Fruit fly (Drosophila melanogaster) whole organism, embryonic: Measurements from ENCODE around the gene Hmr.

Experiments used
- B-H1 ChIP-seq: fragments of 200-800 bp; sonication (Bioruptor generic); IDR thresholded peaks from 3 replicates; pipeline ENCODE4 v1.3.6; 2022; ENCODE audit warnings: missing biosample characterization, missing genetic modification characterization
- Bdp1 ChIP-seq: fragments of 200-800 bp; sonication (Bioruptor generic); optimal IDR thresholded peaks from 3 replicates; lab custom pipeline; 2016; ENCODE audit warnings: missing biosample characterization, missing genetic modification characterization
- CG10209 ChIP-seq: fragments of 200-800 bp; sonication (Bioruptor generic); optimal IDR thresholded peaks from 3 replicates; lab custom pipeline; 2017; ENCODE audit warnings: missing biosample characterization, mild to moderate bottlenecking, missing genetic modification characterization, missing genetic modification reagents
- CG11085 ChIP-seq: fragments of 200-800 bp; sonication (Bioruptor generic); IDR thresholded peaks from 2 replicates; pipeline ENCODE4 v1.3.6; 2022; ENCODE audit warnings: missing biosample characterization, missing genetic modification characterization
- CG11504 ChIP-seq: fragments of 200-800 bp; sonication (Bioruptor generic); optimal IDR thresholded peaks from 3 replicates; lab custom pipeline; 2019; ENCODE audit warnings: missing biosample characterization, mild to moderate bottlenecking, missing genetic modification characterization, moderate library complexity
- CG12299 ChIP-seq: fragments of 200-800 bp; sonication (Bioruptor generic); optimal IDR thresholded peaks from 2 replicates; lab custom pipeline; 2018; ENCODE audit warnings: missing biosample characterization, mild to moderate bottlenecking, missing genetic modification characterization
- CG13123 ChIP-seq: fragments of 200-800 bp; sonication (Bioruptor generic); optimal IDR thresholded peaks from 2 replicates; lab custom pipeline; 2016; ENCODE audit warnings: missing biosample characterization, missing genetic modification characterization
- CG1529 ChIP-seq: fragments of 200-800 bp; sonication (Bioruptor generic); optimal IDR thresholded peaks from 3 replicates; lab custom pipeline; 2018; ENCODE audit warnings: missing biosample characterization, missing genetic modification characterization
- CG16815 ChIP-seq: fragments of 200-800 bp; sonication (Bioruptor generic); optimal IDR thresholded peaks from 3 replicates; lab custom pipeline; 2017; ENCODE audit warnings: missing biosample characterization, mild to moderate bottlenecking, missing genetic modification characterization
- CG17385 ChIP-seq: fragments of 200-800 bp; sonication (Bioruptor generic); optimal IDR thresholded peaks from 3 replicates; lab custom pipeline; 2018; ENCODE audit warnings: missing biosample characterization, mild to moderate bottlenecking, missing genetic modification characterization
- CG18619 ChIP-seq: fragments of 200-800 bp; sonication (Bioruptor generic); optimal IDR thresholded peaks from 3 replicates; lab custom pipeline; 2017; ENCODE audit warnings: missing biosample characterization, mild to moderate bottlenecking, missing genetic modification characterization
- CG2120 ChIP-seq: fragments of 200-800 bp; sonication (Bioruptor generic); optimal IDR thresholded peaks from 3 replicates; lab custom pipeline; 2016; ENCODE audit warnings: missing biosample characterization, missing genetic modification characterization
- CG2712 ChIP-seq: fragments of 200-800 bp; optimal IDR thresholded peaks from 3 replicates; lab custom pipeline; 2019; ENCODE audit warnings: missing biosample characterization, mild to moderate bottlenecking, missing genetic modification characterization, moderate library complexity
- CG2889 ChIP-seq: fragments of 200-800 bp; sonication (Bioruptor generic); IDR thresholded peaks from 3 replicates; pipeline ENCODE4 v1.3.6; 2022; ENCODE audit warnings: missing biosample characterization, missing genetic modification characterization
- CG3995 ChIP-seq: fragments of 200-800 bp; sonication (Bioruptor generic); optimal IDR thresholded peaks from 3 replicates; lab custom pipeline; 2016; ENCODE audit warnings: missing biosample characterization, missing genetic modification characterization
- CG4328 ChIP-seq: fragments of 200-800 bp; sonication (Bioruptor generic); optimal IDR thresholded peaks from 3 replicates; lab custom pipeline; 2017; ENCODE audit warnings: missing biosample characterization, missing genetic modification reagents, missing genetic modification characterization
- CG4424 ChIP-seq: fragments of 200-800 bp; sonication (Bioruptor generic); optimal IDR thresholded peaks from 3 replicates; lab custom pipeline; 2016; ENCODE audit warnings: missing biosample characterization, missing genetic modification characterization
- CG7839 ChIP-seq: fragments of 200-800 bp; sonication (Bioruptor generic); optimal IDR thresholded peaks from 3 replicates; lab custom pipeline; 2018; ENCODE audit warnings: missing biosample characterization, mild to moderate bottlenecking, missing genetic modification characterization, moderate library complexity
- CG7963 ChIP-seq: fragments of 200-800 bp; sonication (Bioruptor generic); IDR thresholded peaks from 3 replicates; pipeline ENCODE4 v1.3.6; 2022; ENCODE audit warnings: missing biosample characterization, missing genetic modification characterization; ENCODE audit not compliant: partially characterized antibody
- CG7987 ChIP-seq: fragments of 200-800 bp; sonication (Bioruptor generic); optimal IDR thresholded peaks from 2 replicates; lab custom pipeline; 2018; ENCODE audit warnings: missing biosample characterization, mild to moderate bottlenecking, missing genetic modification characterization, moderate library complexity
- CG8290 ChIP-seq, 3 experiments: fragments of 200-800 bp; sonication (Bioruptor generic); optimal IDR thresholded peaks; 2 replicates each; lab custom pipeline; 2016 to 2019; ENCODE audit warnings: missing biosample characterization in 3 of 3, missing genetic modification characterization in 3 of 3, mild to moderate bottlenecking in 2 of 3, moderate library complexity in 1 of 3
- CG8478 ChIP-seq: fragments of >200 bp; optimal IDR thresholded peaks from 2 replicates; lab custom pipeline; 2018
- HLH4C ChIP-seq: fragments of 200-800 bp; sonication (Bioruptor generic); IDR thresholded peaks from 3 replicates; pipeline ENCODE4 v1.3.6; 2022; ENCODE audit warnings: missing biosample characterization, missing genetic modification characterization; ENCODE audit not compliant: partially characterized antibody
- Hey ChIP-seq: fragments of 200-800 bp; sonication (Bioruptor generic); optimal IDR thresholded peaks from 3 replicates; lab custom pipeline; 2018; ENCODE audit warnings: missing biosample characterization, mild to moderate bottlenecking, missing genetic modification characterization
- Nf-YC ChIP-seq: fragments of 200-800 bp; optimal IDR thresholded peaks from 3 replicates; lab custom pipeline; 2019; ENCODE audit warnings: missing biosample characterization, mild to moderate bottlenecking, missing genetic modification characterization, moderate library complexity
- PHDP ChIP-seq: fragments of 200-800 bp; sonication (Bioruptor generic); optimal IDR thresholded peaks from 3 replicates; lab custom pipeline; 2018; ENCODE audit warnings: missing biosample characterization, mild to moderate bottlenecking, missing genetic modification characterization, moderate library complexity
- amos ChIP-seq: fragments of 200-800 bp; sonication (Bioruptor generic); IDR thresholded peaks from 2 replicates; pipeline ENCODE4 v1.3.6; 2022; ENCODE audit warnings: missing biosample characterization, missing genetic modification characterization; ENCODE audit not compliant: partially characterized antibody
- bigmax ChIP-seq: fragments of 200-800 bp; sonication (Bioruptor generic); optimal IDR thresholded peaks from 2 replicates; lab custom pipeline; 2018; ENCODE audit warnings: missing biosample characterization, mild to moderate bottlenecking, missing genetic modification characterization
- bsh ChIP-seq, 2 experiments: fragments of 200-800 bp; sonication (Bioruptor generic); optimal IDR thresholded peaks; 2 replicates each; lab custom pipeline; 2017 to 2018; ENCODE audit warnings: mild to moderate bottlenecking in 2 of 2, missing biosample characterization in 2 of 2, missing genetic modification characterization in 2 of 2, moderate library complexity in 1 of 2
- btn ChIP-seq: fragments of 200-800 bp; sonication (Bioruptor generic); optimal IDR thresholded peaks from 2 replicates; lab custom pipeline; 2016; ENCODE audit warnings: missing biosample characterization, missing genetic modification characterization
- chn ChIP-seq: fragments of 200-800 bp; sonication (Bioruptor generic); optimal IDR thresholded peaks from 2 replicates; lab custom pipeline; 2016; ENCODE audit warnings: missing biosample characterization, missing genetic modification characterization
- dmrt11E ChIP-seq: fragments of 200-800 bp; sonication (Bioruptor generic); optimal IDR thresholded peaks from 3 replicates; lab custom pipeline; 2018; ENCODE audit warnings: missing biosample characterization, mild to moderate bottlenecking, missing genetic modification characterization, moderate library complexity
- dpn ChIP-seq, 2 experiments: fragments of 200-800 bp; sonication (Bioruptor generic); optimal IDR thresholded peaks; 3 replicates each; lab custom pipeline; 2016; ENCODE audit warnings: missing biosample characterization in 2 of 2, missing genetic modification characterization in 2 of 2
- gcm2 ChIP-seq: fragments of 200-800 bp; sonication (Bioruptor generic); optimal IDR thresholded peaks from 2 replicates; lab custom pipeline; 2016; ENCODE audit warnings: missing biosample characterization, missing genetic modification characterization
- gem ChIP-seq: fragments of 200-800 bp; sonication (Bioruptor generic); optimal IDR thresholded peaks from 2 replicates; lab custom pipeline; 2019; ENCODE audit warnings: missing biosample characterization, mild to moderate bottlenecking, missing genetic modification characterization, moderate library complexity
- grn ChIP-seq: fragments of 200-800 bp; sonication (Bioruptor generic); optimal IDR thresholded peaks from 3 replicates; lab custom pipeline; 2017; ENCODE audit warnings: missing biosample characterization, missing genetic modification characterization
- ken ChIP-seq: fragments of 200-800 bp; sonication (Bioruptor generic); IDR thresholded peaks from 3 replicates; pipeline ENCODE4 v1.3.6; 2022; ENCODE audit warnings: missing biosample characterization, missing genetic modification characterization
- knrl ChIP-seq: fragments of 200-800 bp; sonication (Bioruptor generic); IDR thresholded peaks from 3 replicates; pipeline ENCODE4 v1.3.6; 2022; ENCODE audit warnings: missing biosample characterization, missing genetic modification characterization; ENCODE audit not compliant: partially characterized antibody
- lab ChIP-seq: fragments of 200-800 bp; sonication (Bioruptor generic); optimal IDR thresholded peaks from 3 replicates; lab custom pipeline; 2017; ENCODE audit warnings: missing biosample characterization, missing genetic modification characterization, mild to moderate bottlenecking, moderate library complexity, missing genetic modification reagents
- mld ChIP-seq: fragments of 200-800 bp; sonication (Bioruptor generic); IDR thresholded peaks from 3 replicates; pipeline ENCODE4 v1.3.6; 2022; ENCODE audit warnings: missing biosample characterization, missing genetic modification characterization; ENCODE audit not compliant: partially characterized antibody
- otp ChIP-seq: fragments of 200-800 bp; sonication (Bioruptor generic); IDR thresholded peaks from 3 replicates; pipeline ENCODE4, ENCODE4 v1.3.6; 2022; ENCODE audit warnings: missing biosample characterization, missing genetic modification characterization
- peb ChIP-seq: fragments of 200-800 bp; sonication (Bioruptor generic); IDR thresholded peaks from 2 replicates; pipeline ENCODE4 v1.3.6; 2022; ENCODE audit warnings: missing biosample characterization, missing genetic modification characterization
- phol ChIP-seq: fragments of 200-800 bp; sonication (Bioruptor generic); optimal IDR thresholded peaks from 3 replicates; lab custom pipeline; 2018; ENCODE audit warnings: missing biosample characterization, mild to moderate bottlenecking, missing genetic modification characterization, moderate library complexity
- scrt ChIP-seq: fragments of 200-800 bp; sonication (Bioruptor generic); optimal IDR thresholded peaks from 2 replicates; lab custom pipeline; 2018; ENCODE audit warnings: missing biosample characterization, mild to moderate bottlenecking, missing genetic modification characterization, moderate library complexity
- sd ChIP-seq: fragments of 200-800 bp; sonication (Bioruptor generic); optimal IDR thresholded peaks from 3 replicates; lab custom pipeline; 2018; ENCODE audit warnings: missing biosample characterization, mild to moderate bottlenecking, missing genetic modification characterization, moderate library complexity
- sim ChIP-seq: fragments of 200-800 bp; sonication (Bioruptor generic); IDR thresholded peaks from 2 replicates; pipeline ENCODE4 v1.3.6; 2022; ENCODE audit warnings: missing biosample characterization, missing genetic modification characterization
- tap ChIP-seq: fragments of 200-800 bp; optimal IDR thresholded peaks from 3 replicates; lab custom pipeline; 2019; ENCODE audit warnings: missing biosample characterization, mild to moderate bottlenecking, missing genetic modification characterization, moderate library complexity
- tup ChIP-seq: fragments of 200-800 bp; sonication (Bioruptor generic); optimal IDR thresholded peaks from 2 replicates; lab custom pipeline; 2016; ENCODE audit warnings: missing biosample characterization, mild to moderate bottlenecking, missing genetic modification characterization, moderate library complexity
- usp ChIP-seq: fragments of >200 bp; optimal IDR thresholded peaks from 2 replicates; lab custom pipeline; 2017; ENCODE audit warnings: missing biosample characterization, missing genetic modification characterization
- z ChIP-seq: fragments of 200-800 bp; sonication (Bioruptor generic); IDR thresholded peaks from 3 replicates; pipeline ENCODE4 v1.3.6; 2022; ENCODE audit warnings: missing biosample characterization, missing genetic modification characterization

Gene Hmr

DNA sequence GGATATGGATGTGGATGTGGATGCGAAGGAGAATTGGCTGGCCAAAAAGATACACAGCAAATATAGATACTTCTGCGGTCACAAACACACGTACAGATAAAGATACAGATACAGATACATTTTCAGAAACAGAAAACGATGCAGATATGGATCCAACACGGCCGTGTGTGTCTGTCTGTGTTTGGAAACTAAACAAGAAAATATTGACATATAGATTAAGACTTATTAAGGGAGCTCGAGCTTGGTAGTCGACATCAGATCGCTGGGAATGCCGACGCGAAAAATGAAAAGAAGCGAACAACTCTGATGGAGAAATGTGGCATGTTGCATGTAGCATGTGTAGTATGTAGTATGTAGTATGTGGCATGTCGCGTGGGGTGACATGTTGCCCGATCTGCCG lies 13.6 kb downstream of the Hmr start (continued):
- TF ChIP-seq CG12299 (tag; lab: Kevin White, UChicago), result peak; percentile 0
- no peak for TF ChIP-seq CG16815
- TF ChIP-seq B-H1, result no peak
- peak; percentile 10 for TF ChIP-seq CG7839 (tag; lab: Kevin White, UChicago)
- no peak for TF ChIP-seq amos
- TF ChIP-seq z, result no peak
- no peak for TF ChIP-seq sd (tag; lab: Kevin White, UChicago)
- TF ChIP-seq CG11504 (tag; lab: Kevin White, UChicago), result peak; percentile 15
- TF ChIP-seq bigmax (GFP tag; lab: Kevin White, UChicago), result no peak
- TF ChIP-seq CG18619, result peak; percentile 40
- TF ChIP-seq lab (GFP tag; lab: Kevin White, UChicago), result peak; percentile 59
- TF ChIP-seq gem (tag; lab: Kevin White, UChicago), result peak; percentile 56
- no peak for TF ChIP-seq CG2889 (GFP tag; lab: Robert Waterston, UW)
- no peak for TF ChIP-seq CG7963 (GFP tag; lab: Robert Waterston, UW)
- peak in 1 of 2 experiments; percentile 49 for TF ChIP-seq bsh (GFP tag; optimal IDR thresholded peaks at IDR 0.05; lab: Kevin White, UChicago)
- TF ChIP-seq CG2712 (tag; lab: Kevin White, UChicago), result peak; percentile 35
- peak; percentile 17 for TF ChIP-seq CG7987 (GFP tag; lab: Kevin White, UChicago)
- TF ChIP-seq CG8290 (GFP tag; optimal IDR thresholded peaks at IDR 0.05; lab: Kevin White, UChicago), result no peak
- peak in 1 of 2 experiments; percentile 7 for TF ChIP-seq CG8290 (tag; optimal IDR thresholded peaks at IDR 0.05; lab: Kevin White, UChicago)
- peak; percentile 49 for TF ChIP-seq CG1529
- peak; percentile 65 for TF ChIP-seq CG10209 (GFP tag; lab: Kevin White, UChicago)
- no peak for TF ChIP-seq Nf-YC (tag; lab: Kevin White, UChicago)
- no peak for TF ChIP-seq CG11085 (GFP tag; lab: Robert Waterston, UW)
- TF ChIP-seq CG13123 (GFP tag; lab: Kevin White, UChicago), result no peak
- TF ChIP-seq CG17385 (GFP tag; lab: Kevin White, UChicago), result peak; percentile 3
- TF ChIP-seq CG8478 (lab: Kevin White, UChicago), result no peak
- TF ChIP-seq gcm2 (GFP tag; lab: Kevin White, UChicago), result no peak
- TF ChIP-seq Bdp1 (GFP tag; lab: Kevin White, UChicago), result no peak
- TF ChIP-seq otp (GFP tag; lab: Robert Waterston, UW), result 0 out of 3 replicates have a peak, but pooled peaks have one; percentile 21
- TF ChIP-seq dpn (GFP tag; optimal IDR thresholded peaks at IDR 0.05; lab: Kevin White, UChicago), result no peak
- no peak for TF ChIP-seq ken (GFP tag; lab: Robert Waterston, UW)
- peak; percentile 7 for TF ChIP-seq CG4424 (GFP tag; lab: Kevin White, UChicago)
- TF ChIP-seq Hey (tag; lab: Kevin White, UChicago), result no peak
- no peak for TF ChIP-seq tup (GFP tag; lab: Kevin White, UChicago)
- no peak for TF ChIP-seq mld (GFP tag; lab: Robert Waterston, UW)
- no peak for TF ChIP-seq phol (tag; lab: Kevin White, UChicago)
- TF ChIP-seq HLH4C (GFP tag; lab: Robert Waterston, UW), result no peak
- no peak for TF ChIP-seq chn (GFP tag; lab: Kevin White, UChicago)
- TF ChIP-seq PHDP (tag; lab: Kevin White, UChicago), result peak; percentile 64
- peak; percentile 16 for TF ChIP-seq scrt (GFP tag; lab: Kevin White, UChicago)
- TF ChIP-seq sim (GFP tag; lab: Robert Waterston, UW), result 0 out of 2 replicates have a peak, but pooled peaks have one; percentile 6
- TF ChIP-seq CG2120, result no peak
- TF ChIP-seq peb (GFP tag; lab: Robert Waterston, UW), result no peak
- peak; percentile 31 for TF ChIP-seq CG4328 (GFP tag; lab: Kevin White, UChicago)
- TF ChIP-seq knrl (GFP tag; lab: Robert Waterston, UW), result no peak
- TF ChIP-seq CG3995 (GFP tag; lab: Kevin White, UChicago), result no peak
- TF ChIP-seq tap, result peak; percentile 25
- no peak for TF ChIP-seq usp
- peak; percentile 20 for TF ChIP-seq grn (GFP tag; lab: Kevin White, UChicago)
- peak; percentile 14 for TF ChIP-seq btn (GFP tag; lab: Kevin White, UChicago)
- TF ChIP-seq dmrt11E (tag; lab: Kevin White, UChicago), result peak; percentile 67
